Fruit fly (Drosophila melanogaster) whole organism, embryonic: ENCODE data around the gene shf.

Experiments used
- Atf3 ChIP-seq: fragments of 200-800 bp; sonication (Bioruptor generic); optimal IDR thresholded peaks from 3 replicates; lab custom pipeline; 2016; ENCODE audit warnings: missing biosample characterization, missing genetic modification characterization
- Atf6 ChIP-seq: fragments of 200-800 bp; sonication (Bioruptor generic); IDR thresholded peaks from 2 replicates; pipeline ENCODE4 v1.3.6; 2022; ENCODE audit warnings: missing biosample characterization, missing genetic modification characterization
- CG10209 ChIP-seq: fragments of 200-800 bp; sonication (Bioruptor generic); optimal IDR thresholded peaks from 3 replicates; lab custom pipeline; 2017; ENCODE audit warnings: missing biosample characterization, mild to moderate bottlenecking, missing genetic modification characterization, missing genetic modification reagents
- CG11093 ChIP-seq: fragments of 200-800 bp; sonication (Bioruptor generic); IDR thresholded peaks from 3 replicates; pipeline ENCODE4 v1.3.6; 2022; ENCODE audit warnings: missing biosample characterization, missing genetic modification characterization
- CG11247 ChIP-seq: fragments of 200-800 bp; sonication (Bioruptor generic); IDR thresholded peaks from 2 replicates; pipeline ENCODE4 v1.3.6; 2022; ENCODE audit warnings: missing biosample characterization, missing genetic modification characterization
- CG11695 ChIP-seq: fragments of 200-800 bp; sonication (Bioruptor generic); IDR thresholded peaks from 3 replicates; pipeline ENCODE4 v1.3.6; 2022; ENCODE audit warnings: missing biosample characterization, missing genetic modification characterization
- CG12071 ChIP-seq: fragments of 200-800 bp; sonication (Bioruptor generic); optimal IDR thresholded peaks from 3 replicates; lab custom pipeline; 2018; ENCODE audit warnings: missing biosample characterization, mild to moderate bottlenecking, missing genetic modification characterization
- CG13296 ChIP-seq: fragments of 200-800 bp; sonication (Bioruptor generic); optimal IDR thresholded peaks from 3 replicates; lab custom pipeline; 2018; ENCODE audit warnings: missing biosample characterization, mild to moderate bottlenecking, missing genetic modification characterization
- CG14014 ChIP-seq: fragments of 200-800 bp; sonication (Bioruptor generic); IDR thresholded peaks from 2 replicates; pipeline ENCODE4 v1.3.6; 2022; ENCODE audit warnings: missing biosample characterization, missing genetic modification characterization
- CG16863 ChIP-seq: fragments of 200-800 bp; sonication (Bioruptor generic); optimal IDR thresholded peaks from 3 replicates; lab custom pipeline; 2016; ENCODE audit warnings: missing biosample characterization, missing genetic modification characterization
- CG17186 ChIP-seq: fragments of 200-800 bp; sonication (Bioruptor generic); optimal IDR thresholded peaks from 3 replicates; lab custom pipeline; 2017; ENCODE audit warnings: missing biosample characterization, missing genetic modification reagents, missing genetic modification characterization
- CG17328 ChIP-seq: fragments of 200-800 bp; sonication (Bioruptor generic); IDR thresholded peaks from 2 replicates; pipeline ENCODE4 v1.3.6; 2022; ENCODE audit warnings: missing biosample characterization, missing genetic modification characterization
- CG17912 ChIP-seq: fragments of 200-800 bp; sonication (Bioruptor generic); optimal IDR thresholded peaks from 2 replicates; lab custom pipeline; 2018; ENCODE audit warnings: missing biosample characterization, mild to moderate bottlenecking, missing genetic modification characterization
- CG1792 ChIP-seq: fragments of 200-800 bp; sonication (Bioruptor generic); optimal IDR thresholded peaks from 2 replicates; lab custom pipeline; 2016; ENCODE audit warnings: missing biosample characterization, missing genetic modification characterization
- CG33557 ChIP-seq: fragments of 200-800 bp; sonication (Bioruptor generic); optimal IDR thresholded peaks from 2 replicates; lab custom pipeline; 2019; ENCODE audit warnings: missing biosample characterization, mild to moderate bottlenecking, missing genetic modification characterization, moderate library complexity
- CG3995 ChIP-seq: fragments of 200-800 bp; sonication (Bioruptor generic); optimal IDR thresholded peaks from 3 replicates; lab custom pipeline; 2016; ENCODE audit warnings: missing biosample characterization, missing genetic modification characterization
- CG4730 ChIP-seq: fragments of 200-800 bp; sonication (Bioruptor generic); IDR thresholded peaks from 2 replicates; pipeline ENCODE4 v1.3.6; 2022; ENCODE audit warnings: missing biosample characterization, missing genetic modification characterization
- CG6689 ChIP-seq: fragments of 200-800 bp; sonication (Bioruptor generic); IDR thresholded peaks from 2 replicates; pipeline ENCODE4 v1.3.6; 2022; ENCODE audit warnings: missing biosample characterization, missing genetic modification characterization
- CG7357 ChIP-seq: fragments of 200-800 bp; sonication (Bioruptor generic); IDR thresholded peaks from 3 replicates; pipeline ENCODE4 v1.3.6; 2022; ENCODE audit warnings: missing biosample characterization, missing genetic modification characterization
- CG7745 ChIP-seq: fragments of 200-800 bp; sonication (Bioruptor generic); optimal IDR thresholded peaks from 2 replicates; lab custom pipeline; 2018; ENCODE audit warnings: missing biosample characterization, mild to moderate bottlenecking, missing genetic modification characterization, moderate library complexity
- CG7928 ChIP-seq: fragments of 200-800 bp; sonication (Bioruptor generic); optimal IDR thresholded peaks from 2 replicates; lab custom pipeline; 2017; ENCODE audit warnings: missing biosample characterization, mild to moderate bottlenecking, missing genetic modification characterization
- CG7963 ChIP-seq: fragments of 200-800 bp; sonication (Bioruptor generic); IDR thresholded peaks from 3 replicates; pipeline ENCODE4 v1.3.6; 2022; ENCODE audit warnings: missing biosample characterization, missing genetic modification characterization; ENCODE audit not compliant: partially characterized antibody
- CG7987 ChIP-seq: fragments of 200-800 bp; sonication (Bioruptor generic); optimal IDR thresholded peaks from 2 replicates; lab custom pipeline; 2018; ENCODE audit warnings: missing biosample characterization, mild to moderate bottlenecking, missing genetic modification characterization, moderate library complexity
- CG8281 ChIP-seq: fragments of 200-800 bp; sonication (Bioruptor generic); optimal IDR thresholded peaks from 2 replicates; lab custom pipeline; 2018; ENCODE audit warnings: missing biosample characterization, mild to moderate bottlenecking, missing genetic modification characterization, moderate library complexity
- CG9797 ChIP-seq: fragments of 200-800 bp; sonication (Bioruptor generic); optimal IDR thresholded peaks from 3 replicates; lab custom pipeline; 2018; ENCODE audit warnings: missing biosample characterization, mild to moderate bottlenecking, missing genetic modification characterization
- Dip3 ChIP-seq: fragments of 200-800 bp; sonication (Bioruptor generic); optimal IDR thresholded peaks from 3 replicates; lab custom pipeline; 2016; ENCODE audit warnings: missing biosample characterization, missing genetic modification characterization
- Doc2 ChIP-seq: fragments of 200-800 bp; sonication (Bioruptor generic); IDR thresholded peaks from 2 replicates; pipeline ENCODE4 v1.3.6; 2022; ENCODE audit warnings: missing biosample characterization, missing genetic modification characterization
- Hey ChIP-seq: fragments of 200-800 bp; sonication (Bioruptor generic); optimal IDR thresholded peaks from 3 replicates; lab custom pipeline; 2018; ENCODE audit warnings: missing biosample characterization, mild to moderate bottlenecking, missing genetic modification characterization
- Hr51 ChIP-seq, 2 experiments: fragments of 200-800 bp; sonication (Bioruptor generic); optimal IDR thresholded peaks; 2 replicates in 1 of 2; 3 replicates in 1 of 2; lab custom pipeline; 2016 to 2018; ENCODE audit warnings: missing biosample characterization in 2 of 2, missing genetic modification characterization in 2 of 2, mild to moderate bottlenecking in 1 of 2, moderate library complexity in 1 of 2
- NC2α ChIP-seq: fragments of 200-800 bp; sonication (Bioruptor generic); optimal IDR thresholded peaks from 2 replicates; lab custom pipeline; 2016; ENCODE audit warnings: missing biosample characterization, missing genetic modification characterization
- Nf-YB ChIP-seq: fragments of 200-800 bp; sonication (Bioruptor generic); optimal IDR thresholded peaks from 3 replicates; lab custom pipeline; 2019; ENCODE audit warnings: missing biosample characterization, mild to moderate bottlenecking, missing genetic modification characterization, moderate library complexity
- Poxn ChIP-seq: fragments of 200-800 bp; sonication (Bioruptor generic); IDR thresholded peaks from 2 replicates; pipeline ENCODE4 v1.3.6; 2022; ENCODE audit warnings: missing biosample characterization, missing genetic modification characterization
- Rx ChIP-seq: fragments of 200-800 bp; sonication (Bioruptor generic); IDR thresholded peaks from 2 replicates; pipeline ENCODE4 v1.3.6; 2022; ENCODE audit warnings: missing biosample characterization, missing genetic modification characterization
- ac ChIP-seq: fragments of 200-800 bp; sonication (Bioruptor generic); optimal IDR thresholded peaks from 3 replicates; lab custom pipeline; 2017; ENCODE audit warnings: missing biosample characterization, mild to moderate bottlenecking, missing genetic modification characterization
- amos ChIP-seq: fragments of 200-800 bp; sonication (Bioruptor generic); IDR thresholded peaks from 2 replicates; pipeline ENCODE4 v1.3.6; 2022; ENCODE audit warnings: missing biosample characterization, missing genetic modification characterization; ENCODE audit not compliant: partially characterized antibody
- ato ChIP-seq: fragments of 200-800 bp; sonication (Bioruptor generic); IDR thresholded peaks from 2 replicates; pipeline ENCODE4 v1.3.6; 2022; ENCODE audit warnings: missing biosample characterization, missing genetic modification characterization; ENCODE audit not compliant: partially characterized antibody
- cad ChIP-seq: fragments of >200 bp; optimal IDR thresholded peaks from 2 replicates; lab custom pipeline; 2017; ENCODE audit warnings: missing biosample characterization, missing genetic modification characterization
- chif ChIP-seq, 2 experiments: fragments of 200-800 bp; sonication (Bioruptor generic); optimal IDR thresholded peaks; 3 replicates each; lab custom pipeline; 2016; ENCODE audit warnings: missing biosample characterization in 2 of 2, missing genetic modification characterization in 2 of 2
- chinmo ChIP-seq: fragments of 200-800 bp; sonication (Bioruptor generic); IDR thresholded peaks from 4 replicates; pipeline ENCODE4 v1.3.6; 2022; ENCODE audit warnings: missing biosample characterization, missing genetic modification characterization; ENCODE audit not compliant: partially characterized antibody
- crc ChIP-seq: fragments of 200-800 bp; sonication (Bioruptor generic); optimal IDR thresholded peaks from 2 replicates; lab custom pipeline; 2016; ENCODE audit warnings: missing biosample characterization, missing genetic modification characterization
- fru ChIP-seq: fragments of >200 bp; optimal IDR thresholded peaks from 2 replicates; lab custom pipeline; 2017
- fu2 ChIP-seq: fragments of 200-800 bp; sonication (Bioruptor generic); optimal IDR thresholded peaks from 2 replicates; lab custom pipeline; 2016; ENCODE audit warnings: missing biosample characterization, missing genetic modification characterization
- gfzf ChIP-seq: fragments of 200-800 bp; sonication (Bioruptor generic); optimal IDR thresholded peaks from 2 replicates; lab custom pipeline; 2016; ENCODE audit warnings: missing biosample characterization, mild to moderate bottlenecking, missing genetic modification characterization, moderate library complexity
- hbn ChIP-seq: fragments of 200-800 bp; sonication (Bioruptor generic); IDR thresholded peaks from 2 replicates; pipeline ENCODE4 v1.3.6; 2022; ENCODE audit warnings: missing biosample characterization, missing genetic modification characterization; ENCODE audit not compliant: partially characterized antibody
- peb ChIP-seq: fragments of 200-800 bp; sonication (Bioruptor generic); IDR thresholded peaks from 2 replicates; pipeline ENCODE4 v1.3.6; 2022; ENCODE audit warnings: missing biosample characterization, missing genetic modification characterization
- sd ChIP-seq: fragments of 200-800 bp; sonication (Bioruptor generic); optimal IDR thresholded peaks from 3 replicates; lab custom pipeline; 2018; ENCODE audit warnings: missing biosample characterization, mild to moderate bottlenecking, missing genetic modification characterization, moderate library complexity
- seq ChIP-seq: fragments of 200-800 bp; sonication (Bioruptor generic); IDR thresholded peaks from 2 replicates; pipeline ENCODE4 v1.3.6; 2022; ENCODE audit warnings: missing biosample characterization, missing genetic modification characterization
- sim ChIP-seq: fragments of 200-800 bp; sonication (Bioruptor generic); IDR thresholded peaks from 2 replicates; pipeline ENCODE4 v1.3.6; 2022; ENCODE audit warnings: missing biosample characterization, missing genetic modification characterization
- twi ChIP-seq: fragments of 200-800 bp; optimal IDR thresholded peaks from 2 replicates; lab custom pipeline; 2019; ENCODE audit warnings: missing biosample characterization, mild to moderate bottlenecking, missing genetic modification characterization, moderate library complexity
- tx ChIP-seq: fragments of 200-800 bp; sonication (Bioruptor generic); optimal IDR thresholded peaks from 2 replicates; lab custom pipeline; 2016; ENCODE audit warnings: missing biosample characterization, missing genetic modification characterization
- zfh2 ChIP-seq: fragments of 200-800 bp; sonication (Bioruptor generic); optimal IDR thresholded peaks from 2 replicates; lab custom pipeline; 2016; ENCODE audit warnings: missing biosample characterization, missing genetic modification characterization

shf gene

DNA sequence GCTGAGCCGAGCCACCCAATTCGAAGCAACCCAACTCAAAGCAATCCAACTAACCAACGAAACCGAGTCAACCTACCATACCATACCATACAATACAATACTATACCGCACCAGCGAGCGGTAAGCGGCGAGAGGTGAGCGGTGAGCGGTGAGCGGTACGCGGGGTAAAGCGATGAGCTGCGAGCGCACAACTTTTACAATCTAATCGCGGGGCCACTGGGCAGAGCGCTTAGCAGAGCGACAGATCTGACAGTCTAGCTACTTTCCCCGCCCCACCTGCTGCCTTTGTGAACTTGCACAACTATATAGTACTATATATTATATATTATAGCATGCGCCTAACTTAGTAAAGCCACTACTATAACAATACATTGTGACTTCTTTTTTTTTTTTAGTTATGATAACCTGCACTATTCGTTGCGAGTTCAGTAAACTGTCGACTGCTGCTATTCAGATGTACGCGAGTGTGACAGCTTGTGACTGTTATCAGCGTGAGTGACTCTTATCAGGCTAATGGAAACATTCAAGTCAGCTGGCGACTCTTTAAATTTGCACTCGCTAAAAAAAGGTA, 21.4 kb upstream of the shf start (continued):
- TF ChIP-seq twi (tag; lab: Kevin White, UChicago), result no peak
- TF ChIP-seq ato (GFP tag; lab: Robert Waterston, UW), result no peak
- TF ChIP-seq Atf3 (GFP tag; lab: Kevin White, UChicago), result no peak
- peak; percentile 45 for TF ChIP-seq CG10209 (GFP tag; lab: Kevin White, UChicago)
- TF ChIP-seq CG33557 (GFP tag; lab: Kevin White, UChicago), result no peak
- no peak for TF ChIP-seq zfh2 (GFP tag; lab: Kevin White, UChicago)
- peak; percentile 21 for TF ChIP-seq CG13296 (GFP tag; lab: Kevin White, UChicago)
- TF ChIP-seq tx (GFP tag; lab: Kevin White, UChicago), result no peak
- TF ChIP-seq CG17186 (GFP tag; lab: Kevin White, UChicago), result no peak
- TF ChIP-seq Atf6 (GFP tag; lab: Robert Waterston, UW), result peak; percentile 60; the same call in 1 of the 2 replicates
- TF ChIP-seq crc (GFP tag; lab: Kevin White, UChicago), result no peak
- TF ChIP-seq CG11695 (GFP tag; lab: Robert Waterston, UW), result 0 out of 3 replicates have a peak, but pooled peaks have one; percentile 6
- TF ChIP-seq Dip3 (GFP tag; lab: Kevin White, UChicago), result no peak
- no peak for TF ChIP-seq CG7987 (GFP tag; lab: Kevin White, UChicago)
- no peak for TF ChIP-seq cad
- peak in 1 of 2 experiments; percentile 61 for TF ChIP-seq Hr51 (GFP tag; optimal IDR thresholded peaks at IDR 0.05; lab: Kevin White, UChicago)
- no peak for TF ChIP-seq CG7357 (GFP tag; lab: Robert Waterston, UW)
- TF ChIP-seq seq (GFP tag; lab: Robert Waterston, UW), result no peak
- TF ChIP-seq fu2 (GFP tag; lab: Kevin White, UChicago), result no peak
- TF ChIP-seq CG3995 (GFP tag; lab: Kevin White, UChicago), result peak; percentile 2
- TF ChIP-seq CG9797 (GFP tag; lab: Kevin White, UChicago), result no peak
- TF ChIP-seq Hey (tag; lab: Kevin White, UChicago), result no peak
- peak; percentile 33; the same call in 1 of the 2 replicates for TF ChIP-seq amos
- TF ChIP-seq Nf-YB (GFP tag; lab: Kevin White, UChicago), result no peak
- TF ChIP-seq CG7745 (tag; lab: Kevin White, UChicago), result no peak
- TF ChIP-seq sd (tag; lab: Kevin White, UChicago), result peak; percentile 18
- TF ChIP-seq CG17328 (GFP tag; lab: Robert Waterston, UW), result peak; percentile 67
- TF ChIP-seq CG6689 (GFP tag; lab: Robert Waterston, UW), result peak; percentile 48
- no peak for TF ChIP-seq chif (GFP tag; optimal IDR thresholded peaks at IDR 0.05; lab: Kevin White, UChicago)
- TF ChIP-seq CG7963 (GFP tag; lab: Robert Waterston, UW), result no peak
- no peak for TF ChIP-seq CG12071 (GFP tag; lab: Kevin White, UChicago)
- no peak for TF ChIP-seq peb (GFP tag; lab: Robert Waterston, UW)
- TF ChIP-seq chinmo (GFP tag; lab: Robert Waterston, UW), result peak; percentile 82; the same call in 3 of the 4 replicates
- TF ChIP-seq Doc2 (GFP tag; lab: Robert Waterston, UW), result no peak
- TF ChIP-seq NC2α, result no peak
- TF ChIP-seq CG14014, result no peak
- peak; percentile 46; the same call in 1 of the 2 replicates for TF ChIP-seq Rx (GFP tag; lab: Robert Waterston, UW)
- peak; percentile 23 for TF ChIP-seq CG7928
- TF ChIP-seq gfzf (GFP tag; lab: Kevin White, UChicago), result no peak
- TF ChIP-seq CG11093 (GFP tag; lab: Robert Waterston, UW), result no peak
- no peak for TF ChIP-seq CG4730
- no peak for TF ChIP-seq CG11247
- no peak for TF ChIP-seq hbn (GFP tag; lab: Robert Waterston, UW)
- TF ChIP-seq CG8281 (tag; lab: Kevin White, UChicago), result no peak
- TF ChIP-seq fru (lab: Kevin White, UChicago), result no peak
- TF ChIP-seq CG16863 (GFP tag; lab: Kevin White, UChicago), result no peak
- no peak for TF ChIP-seq CG17912
- no peak for TF ChIP-seq ac (GFP tag; lab: Kevin White, UChicago)
- TF ChIP-seq CG1792 (GFP tag; lab: Kevin White, UChicago), result no peak
- no peak for TF ChIP-seq Poxn (GFP tag; lab: Robert Waterston, UW)
- no peak for TF ChIP-seq sim (GFP tag; lab: Robert Waterston, UW)
